Fruit fly (Drosophila melanogaster) whole organism, embryonic: Measurements from ENCODE around the gene CG10064.

Experiments
- Bgb ChIP-seq: fragments of 200-800 bp; sonication (Bioruptor generic); IDR thresholded peaks from 2 replicates; pipeline ENCODE4 v1.3.6; 2022; ENCODE audit warnings: missing biosample characterization, missing genetic modification characterization; ENCODE audit not compliant: partially characterized antibody
- CG1024 ChIP-seq: fragments of 200-800 bp; sonication (Bioruptor generic); IDR thresholded peaks from 2 replicates; pipeline ENCODE4 v1.3.6; 2022; ENCODE audit warnings: missing biosample characterization, missing genetic modification characterization
- CG10959 ChIP-seq: fragments of 200-800 bp; sonication (Bioruptor generic); IDR thresholded peaks from 2 replicates; pipeline ENCODE4 v1.3.6; 2022; ENCODE audit warnings: missing biosample characterization, missing genetic modification characterization
- CG12071 ChIP-seq: fragments of 200-800 bp; sonication (Bioruptor generic); optimal IDR thresholded peaks from 3 replicates; lab custom pipeline; 2018; ENCODE audit warnings: missing biosample characterization, mild to moderate bottlenecking, missing genetic modification characterization
- CG13123 ChIP-seq: fragments of 200-800 bp; sonication (Bioruptor generic); optimal IDR thresholded peaks from 2 replicates; lab custom pipeline; 2016; ENCODE audit warnings: missing biosample characterization, missing genetic modification characterization
- CG13424 ChIP-seq: fragments of 200-800 bp; sonication (Bioruptor generic); optimal IDR thresholded peaks from 2 replicates; lab custom pipeline; 2019; ENCODE audit warnings: missing biosample characterization, mild to moderate bottlenecking, missing genetic modification characterization, moderate library complexity
- CG13775 ChIP-seq: fragments of 200-800 bp; sonication (Bioruptor generic); optimal IDR thresholded peaks from 3 replicates; lab custom pipeline; 2017; ENCODE audit warnings: missing biosample characterization, mild to moderate bottlenecking, missing genetic modification characterization
- CG16815 ChIP-seq: fragments of 200-800 bp; sonication (Bioruptor generic); optimal IDR thresholded peaks from 3 replicates; lab custom pipeline; 2017; ENCODE audit warnings: missing biosample characterization, mild to moderate bottlenecking, missing genetic modification characterization
- CG17829 ChIP-seq: fragments of 200-800 bp; optimal IDR thresholded peaks from 2 replicates; lab custom pipeline; 2019; ENCODE audit warnings: missing biosample characterization, mild to moderate bottlenecking, missing genetic modification characterization, moderate library complexity
- CG18011 ChIP-seq: fragments of 200-800 bp; sonication (Bioruptor generic); optimal IDR thresholded peaks from 2 replicates; lab custom pipeline; 2017; ENCODE audit warnings: missing biosample characterization, missing genetic modification characterization, mild to moderate bottlenecking, moderate library complexity, missing genotype
- CG18476 ChIP-seq: fragments of 200-800 bp; sonication (Bioruptor generic); optimal IDR thresholded peaks from 2 replicates; lab custom pipeline; 2016; ENCODE audit warnings: missing biosample characterization, mild to moderate bottlenecking, missing genetic modification characterization
- CG30431 ChIP-seq: fragments of 200-800 bp; sonication (Bioruptor generic); optimal IDR thresholded peaks from 2 replicates; lab custom pipeline; 2017; ENCODE audit warnings: missing biosample characterization, missing genetic modification characterization
- CG3726 ChIP-seq: fragments of 200-800 bp; sonication (Bioruptor generic); IDR thresholded peaks from 3 replicates; pipeline ENCODE4, ENCODE4 v1.3.6; 2022; ENCODE audit warnings: missing biosample characterization, missing genetic modification characterization
- CG3838 ChIP-seq: fragments of 200-800 bp; sonication (Bioruptor generic); optimal IDR thresholded peaks from 3 replicates; lab custom pipeline; 2016; ENCODE audit warnings: missing biosample characterization, missing genetic modification characterization
- CG3995 ChIP-seq: fragments of 200-800 bp; sonication (Bioruptor generic); optimal IDR thresholded peaks from 3 replicates; lab custom pipeline; 2016; ENCODE audit warnings: missing biosample characterization, missing genetic modification characterization
- CG4617 ChIP-seq: fragments of 200-800 bp; sonication (Bioruptor generic); optimal IDR thresholded peaks from 3 replicates; lab custom pipeline; 2016; ENCODE audit warnings: missing biosample characterization, missing genetic modification characterization, borderline replicate concordance
- CG4820 ChIP-seq: fragments of 200-800 bp; sonication (Bioruptor generic); optimal IDR thresholded peaks from 3 replicates; lab custom pipeline; 2016; ENCODE audit warnings: missing biosample characterization, missing genetic modification characterization
- CG7745 ChIP-seq: fragments of 200-800 bp; sonication (Bioruptor generic); optimal IDR thresholded peaks from 2 replicates; lab custom pipeline; 2018; ENCODE audit warnings: missing biosample characterization, mild to moderate bottlenecking, missing genetic modification characterization, moderate library complexity
- CG7987 ChIP-seq: fragments of 200-800 bp; sonication (Bioruptor generic); optimal IDR thresholded peaks from 2 replicates; lab custom pipeline; 2018; ENCODE audit warnings: missing biosample characterization, mild to moderate bottlenecking, missing genetic modification characterization, moderate library complexity
- CG9817 ChIP-seq: fragments of 200-800 bp; sonication (Bioruptor generic); optimal IDR thresholded peaks from 2 replicates; lab custom pipeline; 2018; ENCODE audit warnings: missing biosample characterization, mild to moderate bottlenecking, missing genetic modification characterization, moderate library complexity
- Deaf1 ChIP-seq: fragments of 200-800 bp; optimal IDR thresholded peaks from 3 replicates; lab custom pipeline; 2019; ENCODE audit warnings: missing biosample characterization, mild to moderate bottlenecking, missing genetic modification characterization, moderate library complexity
- Dek ChIP-seq: fragments of 200-800 bp; sonication (Bioruptor generic); optimal IDR thresholded peaks from 3 replicates; lab custom pipeline; 2019; ENCODE audit warnings: missing biosample characterization, mild to moderate bottlenecking, missing genetic modification characterization, moderate library complexity
- Drgx ChIP-seq: fragments of 200-800 bp; sonication (Bioruptor generic); IDR thresholded peaks from 2 replicates; pipeline ENCODE4 v1.3.6; 2022; ENCODE audit warnings: missing biosample characterization, missing genetic modification characterization
- H2.0 ChIP-seq: fragments of 200-800 bp; sonication (Bioruptor generic); IDR thresholded peaks from 2 replicates; pipeline ENCODE4 v1.3.6; 2022; ENCODE audit warnings: missing biosample characterization, missing genetic modification characterization
- Hr39 ChIP-seq: fragments of >200 bp; optimal IDR thresholded peaks from 2 replicates; lab custom pipeline; 2017
- MBD-R2 ChIP-seq: fragments of 200-800 bp; sonication (Bioruptor generic); IDR thresholded peaks from 2 replicates; pipeline ENCODE4 v1.3.6; 2022; ENCODE audit warnings: missing biosample characterization, missing genetic modification characterization
- NK7.1 ChIP-seq: fragments of 200-800 bp; sonication (Bioruptor generic); optimal IDR thresholded peaks from 3 replicates; lab custom pipeline; 2016; ENCODE audit warnings: missing biosample characterization, missing genetic modification characterization
- Side ChIP-seq: fragments of 200-800 bp; sonication (Bioruptor generic); optimal IDR thresholded peaks from 2 replicates; lab custom pipeline; 2016; ENCODE audit warnings: missing biosample characterization, missing genetic modification characterization
- Spps ChIP-seq: fragments of 200-800 bp; sonication (Bioruptor generic); optimal IDR thresholded peaks from 2 replicates; lab custom pipeline; 2018; ENCODE audit warnings: missing biosample characterization, mild to moderate bottlenecking, missing genetic modification characterization
- Tbp ChIP-seq: fragments of >200 bp; optimal IDR thresholded peaks from 2 replicates; lab custom pipeline; 2018; ENCODE audit warnings: missing biosample characterization, missing genetic modification characterization
- ara ChIP-seq: fragments of 200-800 bp; sonication (Bioruptor generic); IDR thresholded peaks from 2 replicates; pipeline ENCODE4 v1.3.6; 2022; ENCODE audit warnings: missing biosample characterization, missing genetic modification characterization
- chinmo ChIP-seq: fragments of 200-800 bp; sonication (Bioruptor generic); IDR thresholded peaks from 4 replicates; pipeline ENCODE4 v1.3.6; 2022; ENCODE audit warnings: missing biosample characterization, missing genetic modification characterization; ENCODE audit not compliant: partially characterized antibody
- ci ChIP-seq: fragments of 200-800 bp; sonication (Bioruptor generic); IDR thresholded peaks from 3 replicates; pipeline ENCODE4 v1.3.6; 2022; ENCODE audit warnings: missing biosample characterization, missing genetic modification characterization
- dimm ChIP-seq: fragments of 200-800 bp; sonication (Bioruptor generic); IDR thresholded peaks from 2 replicates; pipeline ENCODE4 v1.3.6; 2022; ENCODE audit warnings: missing biosample characterization, missing genetic modification characterization
- dm ChIP-seq: fragments of 200-800 bp; sonication (Bioruptor generic); optimal IDR thresholded peaks from 3 replicates; lab custom pipeline; 2016; ENCODE audit warnings: missing biosample characterization, missing genetic modification characterization
- gsb ChIP-seq: fragments of 200-800 bp; sonication (Bioruptor generic); IDR thresholded peaks from 2 replicates; pipeline ENCODE4 v1.3.6; 2022; ENCODE audit warnings: missing biosample characterization, missing genetic modification characterization
- lbe ChIP-seq: fragments of 200-800 bp; sonication (Bioruptor generic); optimal IDR thresholded peaks from 2 replicates; lab custom pipeline; 2016; ENCODE audit warnings: missing biosample characterization, mild to moderate bottlenecking, missing genetic modification characterization
- maf-S ChIP-seq: fragments of 200-800 bp; sonication (Bioruptor generic); optimal IDR thresholded peaks from 2 replicates; lab custom pipeline; 2016; ENCODE audit warnings: missing biosample characterization, missing genetic modification characterization
- pb ChIP-seq: fragments of 200-800 bp; sonication (Bioruptor generic); optimal IDR thresholded peaks from 3 replicates; lab custom pipeline; 2016; ENCODE audit warnings: missing biosample characterization, missing genetic modification characterization
- pros ChIP-seq: fragments of 200-800 bp; sonication (Bioruptor generic); optimal IDR thresholded peaks from 3 replicates; lab custom pipeline; 2019; ENCODE audit warnings: missing biosample characterization, mild to moderate bottlenecking, missing genetic modification characterization, moderate library complexity
- sim ChIP-seq: fragments of 200-800 bp; sonication (Bioruptor generic); IDR thresholded peaks from 2 replicates; pipeline ENCODE4 v1.3.6; 2022; ENCODE audit warnings: missing biosample characterization, missing genetic modification characterization
- slp2 ChIP-seq: fragments of 200-800 bp; sonication (Bioruptor generic); optimal IDR thresholded peaks from 2 replicates; lab custom pipeline; 2016; ENCODE audit warnings: missing biosample characterization, missing genetic modification characterization
- sob ChIP-seq: fragments of 200-800 bp; sonication (Bioruptor generic); IDR thresholded peaks from 2 replicates; pipeline ENCODE4 v1.3.6; 2022; ENCODE audit warnings: missing biosample characterization, missing genetic modification characterization
- stwl ChIP-seq: fragments of 200-800 bp; sonication (Bioruptor generic); optimal IDR thresholded peaks from 3 replicates; lab custom pipeline; 2018; ENCODE audit warnings: missing biosample characterization, mild to moderate bottlenecking, missing genetic modification characterization, moderate library complexity
- tap ChIP-seq: fragments of 200-800 bp; optimal IDR thresholded peaks from 3 replicates; lab custom pipeline; 2019; ENCODE audit warnings: missing biosample characterization, mild to moderate bottlenecking, missing genetic modification characterization, moderate library complexity
- tio ChIP-seq: fragments of 200-800 bp; sonication (Bioruptor generic); optimal IDR thresholded peaks from 2 replicates; lab custom pipeline; 2017; ENCODE audit warnings: missing biosample characterization, missing genetic modification characterization, inconsistent platforms
- toy ChIP-seq: fragments of 200-800 bp; sonication (Bioruptor generic); IDR thresholded peaks from 2 replicates; pipeline ENCODE4 v1.3.6; 2022; ENCODE audit warnings: missing biosample characterization, missing genetic modification characterization
- vfl ChIP-seq: fragments of 200-800 bp; sonication (Bioruptor generic); optimal IDR thresholded peaks from 2 replicates; lab custom pipeline; 2016; ENCODE audit warnings: missing biosample characterization, missing genetic modification characterization
- wek ChIP-seq: fragments of 200-800 bp; sonication (Bioruptor generic); optimal IDR thresholded peaks from 3 replicates; lab custom pipeline; 2018; ENCODE audit warnings: missing biosample characterization, mild to moderate bottlenecking, missing genetic modification characterization, moderate library complexity
- z ChIP-seq: fragments of 200-800 bp; sonication (Bioruptor generic); IDR thresholded peaks from 3 replicates; pipeline ENCODE4 v1.3.6; 2022; ENCODE audit warnings: missing biosample characterization, missing genetic modification characterization

Gene CG10064

dm6 chr3L:6963792-6964487, 3.8 kb downstream of the CG10064 start (continued):
- TF ChIP-seq dimm (GFP tag; lab: Robert Waterston, UW) = peak; percentile 34; the same call in 1 of the 2 replicates
- peak; percentile 44; the same call in 1 of the 2 replicates for TF ChIP-seq CG10959 (GFP tag; lab: Robert Waterston, UW)
- TF ChIP-seq MBD-R2 = peak; percentile 46; the same call in 1 of the 2 replicates
- TF ChIP-seq stwl (tag; lab: Kevin White, UChicago) = no peak
- peak; percentile 52 for TF ChIP-seq dm
- no peak for TF ChIP-seq Tbp (GFP tag; lab: Kevin White, UChicago)
- no peak for TF ChIP-seq pros (GFP tag; lab: Kevin White, UChicago)
- TF ChIP-seq tio (GFP tag; lab: Kevin White, UChicago) = peak; percentile 79
- TF ChIP-seq NK7.1 = peak; percentile 48
- TF ChIP-seq Bgb (GFP tag; lab: Robert Waterston, UW) = no peak
- TF ChIP-seq tap (tag; lab: Kevin White, UChicago) = peak; percentile 80
- TF ChIP-seq toy = no peak
- TF ChIP-seq slp2 (GFP tag; lab: Kevin White, UChicago) = peak; percentile 83
- peak; percentile 67 for TF ChIP-seq CG16815 (GFP tag; lab: Kevin White, UChicago)
- no peak for TF ChIP-seq z (GFP tag; lab: Robert Waterston, UW)
- peak; percentile 70 for TF ChIP-seq Drgx (GFP tag; lab: Robert Waterston, UW)
- peak; percentile 67 for TF ChIP-seq ara
- TF ChIP-seq CG4820 (GFP tag; lab: Kevin White, UChicago) = peak; percentile 83
- no peak for TF ChIP-seq chinmo (GFP tag; lab: Robert Waterston, UW)
- peak; percentile 11 for TF ChIP-seq CG4617
- peak; percentile 73 for TF ChIP-seq CG12071 (GFP tag; lab: Kevin White, UChicago)
- TF ChIP-seq ci (GFP tag; lab: Robert Waterston, UW) = peak; percentile 82
- TF ChIP-seq CG7987 (GFP tag; lab: Kevin White, UChicago) = peak; percentile 14
- peak; percentile 70 for TF ChIP-seq wek
- no peak for TF ChIP-seq Hr39
- TF ChIP-seq CG13123 (GFP tag; lab: Kevin White, UChicago) = peak; percentile 69
- TF ChIP-seq maf-S (GFP tag; lab: Kevin White, UChicago) = peak; percentile 60
- peak; percentile 82 for TF ChIP-seq CG17829
- peak; percentile 72 for TF ChIP-seq Spps
- TF ChIP-seq CG9817 = peak; percentile 56
- no peak for TF ChIP-seq lbe (GFP tag; lab: Kevin White, UChicago)
- peak; percentile 70 for TF ChIP-seq CG30431 (GFP tag; lab: Kevin White, UChicago)
- TF ChIP-seq CG3838 (GFP tag; lab: Kevin White, UChicago) = peak; percentile 42
- peak; percentile 56 for TF ChIP-seq vfl (GFP tag; lab: Kevin White, UChicago)
- peak; percentile 79 for TF ChIP-seq Side
- peak; percentile 71 for TF ChIP-seq Dek (tag; lab: Kevin White, UChicago)
- peak; percentile 76 for TF ChIP-seq CG13775
- peak; percentile 64 for TF ChIP-seq CG18476 (GFP tag; lab: Kevin White, UChicago)
- peak; percentile 60 for TF ChIP-seq CG18011 (GFP tag; lab: Kevin White, UChicago)
- TF ChIP-seq CG13424 = peak; percentile 83
- peak; percentile 67 for TF ChIP-seq H2.0
- TF ChIP-seq CG7745 (tag; lab: Kevin White, UChicago) = no peak
- no peak for TF ChIP-seq CG3995
- peak; percentile 52 for TF ChIP-seq gsb
- TF ChIP-seq CG3726 (GFP tag; lab: Robert Waterston, UW) = no peak
- TF ChIP-seq Deaf1 (tag; lab: Kevin White, UChicago) = no peak
- 0 out of 2 replicates have a peak, but pooled peaks have one; percentile 48 for TF ChIP-seq CG1024 (GFP tag; lab: Robert Waterston, UW)
- TF ChIP-seq pb (GFP tag; lab: Kevin White, UChicago) = peak; percentile 67
- TF ChIP-seq sob = peak; percentile 71
- TF ChIP-seq sim = peak; percentile 27; the same call in 1 of the 2 replicates
